Fruit fly (Drosophila melanogaster): ENCODE measurements around the gene SPoCk.
A peak's percentile ranks its signal among the peaks of the same experiment; 100 is the strongest.

SPoCk gene

dm6 chr3L:22774479-22774878, 25.2 kb downstream of the SPoCk start:
- TF ChIP-seq Hr83 (GFP tag; optimal IDR thresholded peaks at IDR 0.05; ENCODE audit: poor library complexity, severe bottlenecking) (peak; percentile 11), OdsH (GFP tag; optimal IDR thresholded peaks at IDR 0.05) (peak; percentile 45), ey (GFP tag; optimal IDR thresholded peaks at IDR 0.05) (peak; percentile 14), h (GFP tag; optimal IDR thresholded peaks at IDR 0.05) (peak; percentile 11), Abd-B (GFP tag; optimal IDR thresholded peaks at IDR 0.05) (no peak), woc (GFP tag; optimal IDR thresholded peaks at IDR 0.05) (no peak), N (GFP tag; optimal IDR thresholded peaks at IDR 0.05) (no peak), Rel (GFP tag; optimal IDR thresholded peaks at IDR 0.05) (no peak), Rel (tag; optimal IDR thresholded peaks at IDR 0.05) (peak; percentile 93)

- TF ChIP-seq pan (optimal IDR thresholded peaks at IDR 0.05) (no peak), Dfd (GFP tag; optimal IDR thresholded peaks at IDR 0.05) (no peak), Vsx2 (GFP tag; optimal IDR thresholded peaks at IDR 0.05; ENCODE audit: partially characterized antibody) (no peak), dl (GFP tag; optimal IDR thresholded peaks at IDR 0.05; ENCODE audit: insufficient read depth in 1 of 2, partially characterized antibody in 2 of 2) (no peak), sv (GFP tag; optimal IDR thresholded peaks at IDR 0.05) (no peak), lola (GFP tag; optimal IDR thresholded peaks at IDR 0.05) (no peak), jim (GFP tag; optimal IDR thresholded peaks at IDR 0.05) (no peak), br (GFP tag; optimal IDR thresholded peaks at IDR 0.05) (no peak)
Observed at dm6 chr3L:22787947-22788489, 38.8 kb downstream of the SPoCk start, which contains the start of gene CG14448. Gene CG14448 (plus strand): TSS chr3L:22788439.

- TF ChIP-seq Dif (GFP tag; optimal IDR thresholded peaks at IDR 0.05; ENCODE audit: partially characterized antibody): no peak
- TF ChIP-seq brk (GFP tag; optimal IDR thresholded peaks at IDR 0.05): no peak
- no peak for TF ChIP-seq Sp1 (GFP tag; optimal IDR thresholded peaks at IDR 0.05)
- TF ChIP-seq sv (GFP tag; optimal IDR thresholded peaks at IDR 0.05): no peak
- TF ChIP-seq Hr83 (GFP tag; optimal IDR thresholded peaks at IDR 0.05; ENCODE audit: poor library complexity, severe bottlenecking): no peak
- TF ChIP-seq foxo (GFP tag; optimal IDR thresholded peaks at IDR 0.05): no peak
- no peak for TF ChIP-seq usp (GFP tag; optimal IDR thresholded peaks at IDR 0.05)
- TF ChIP-seq br (GFP tag; optimal IDR thresholded peaks at IDR 0.05): no peak
- no peak for TF ChIP-seq Mio (GFP tag; optimal IDR thresholded peaks at IDR 0.05)
- TF ChIP-seq Rel (GFP tag; optimal IDR thresholded peaks at IDR 0.05): no peak
- TF ChIP-seq Rel (tag; optimal IDR thresholded peaks at IDR 0.05): no peak
- TF ChIP-seq fru (GFP tag; optimal IDR thresholded peaks at IDR 0.05): no peak
- TF ChIP-seq Abd-B (GFP tag; optimal IDR thresholded peaks at IDR 0.05): no peak
- TF ChIP-seq ey (GFP tag; optimal IDR thresholded peaks at IDR 0.05): no peak
- TF ChIP-seq Hnf4 (GFP tag; optimal IDR thresholded peaks at IDR 0.05): no peak
- TF ChIP-seq h (GFP tag; optimal IDR thresholded peaks at IDR 0.05): no peak
- TF ChIP-seq Dfd (GFP tag; optimal IDR thresholded peaks at IDR 0.05): no peak
- TF ChIP-seq GATAd (GFP tag; optimal IDR thresholded peaks at IDR 0.05): no peak
- no peak for TF ChIP-seq psq (GFP tag; optimal IDR thresholded peaks at IDR 0.05)
- TF ChIP-seq Jra (GFP tag; optimal IDR thresholded peaks at IDR 0.05): no peak
- TF ChIP-seq tai (GFP tag; optimal IDR thresholded peaks at IDR 0.05): no peak
Observed at dm6 chr3L:22791622-22792021, 42.4 kb downstream of the SPoCk start.

dm6 chr3L:22795604-22796003, 46.4 kb downstream of the SPoCk start:
- TF ChIP-seq Abd-B (GFP tag; optimal IDR thresholded peaks at IDR 0.05) (no peak), pan (optimal IDR thresholded peaks at IDR 0.05) (no peak), Mio (GFP tag; optimal IDR thresholded peaks at IDR 0.05) (no peak), Hr78 (GFP tag; optimal IDR thresholded peaks at IDR 0.05) (no peak), lola (GFP tag; optimal IDR thresholded peaks at IDR 0.05) (no peak), Vsx2 (GFP tag; optimal IDR thresholded peaks at IDR 0.05; ENCODE audit: partially characterized antibody) (no peak), dmrt93B (GFP tag; optimal IDR thresholded peaks at IDR 0.05) (no peak), rgr (GFP tag; optimal IDR thresholded peaks at IDR 0.05) (no peak), Jra (GFP tag; optimal IDR thresholded peaks at IDR 0.05) (no peak), brk (GFP tag; optimal IDR thresholded peaks at IDR 0.05) (no peak), foxo (GFP tag; optimal IDR thresholded peaks at IDR 0.05) (no peak), CrebA (GFP tag; optimal IDR thresholded peaks at IDR 0.05; ENCODE audit: borderline replicate concordance) (no peak), OdsH (GFP tag; optimal IDR thresholded peaks at IDR 0.05) (no peak), tai (GFP tag; optimal IDR thresholded peaks at IDR 0.05) (no peak), ey (GFP tag; optimal IDR thresholded peaks at IDR 0.05) (no peak), jim (GFP tag; optimal IDR thresholded peaks at IDR 0.05) (no peak), br (GFP tag; optimal IDR thresholded peaks at IDR 0.05) (no peak), fru (GFP tag; optimal IDR thresholded peaks at IDR 0.05) (no peak)

All from whole organism, wandering third instar larva.